Worm (Caenorhabditis elegans): ENCODE measurements around the gene nas-6.

DNA sequence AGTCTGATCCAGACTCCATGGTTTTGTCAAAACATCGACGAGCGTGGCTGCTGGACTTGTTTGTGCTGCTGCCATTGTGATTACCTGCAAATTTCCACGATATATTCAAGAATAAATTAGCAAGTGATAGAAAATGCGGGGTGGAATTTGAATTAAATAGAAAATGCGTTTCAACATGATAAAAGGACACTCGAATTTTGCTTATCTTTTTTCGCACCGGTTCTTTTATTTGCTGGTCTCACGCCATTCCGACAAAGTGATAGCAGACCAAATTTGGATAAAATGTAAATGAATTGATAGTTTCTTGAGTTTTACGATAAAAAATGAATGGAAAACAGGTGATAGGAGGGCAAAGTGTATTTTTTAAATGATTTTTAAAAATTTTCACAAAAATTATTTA is 23.3 kb downstream of the nas-6 start, which contains the start of gene elo-2:
- TF ChIP-seq nhr-11 (tag; optimal IDR thresholded peaks at IDR 0.05): no peak
- no peak for TF ChIP-seq R02D3.7 (tag; optimal IDR thresholded peaks at IDR 0.05)
- TF ChIP-seq zag-1 (tag; optimal IDR thresholded peaks at IDR 0.05): no peak
- TF ChIP-seq ZK546.5 (tag; optimal IDR thresholded peaks at IDR 0.05): no peak
